Fruit fly (Drosophila melanogaster): ENCODE data around the gene Rbp6.

- TF ChIP-seq Myc (optimal IDR thresholded peaks at IDR 0.05) (no peak), Sin3A (optimal IDR thresholded peaks at IDR 0.05) (no peak), psq (optimal IDR thresholded peaks at IDR 0.05) (no peak)
Observed at dm6 chr3L:17033309-17033708, 204.7 kb downstream of the Rbp6 start.
